Fruit fly (Drosophila melanogaster) whole organism, embryonic: ENCODE data around the gene Ptp69D.

Experiments
- Awh ChIP-seq: fragments of 200-800 bp; sonication (Bioruptor generic); IDR thresholded peaks from 2 replicates; pipeline ENCODE4, ENCODE4 v1.3.6; 2022; ENCODE audit warnings: missing biosample characterization, missing genetic modification characterization
- CG10274 ChIP-seq: fragments of 200-800 bp; sonication (Bioruptor generic); optimal IDR thresholded peaks from 3 replicates; lab custom pipeline; 2017; ENCODE audit warnings: missing biosample characterization, mild to moderate bottlenecking, missing genetic modification characterization
- CG10366 ChIP-seq: fragments of 200-800 bp; sonication (Bioruptor generic); IDR thresholded peaks from 2 replicates; pipeline ENCODE4 v1.3.6; 2022; ENCODE audit warnings: missing biosample characterization, missing genetic modification characterization
- CG10462 ChIP-seq: fragments of 200-800 bp; sonication (Bioruptor generic); optimal IDR thresholded peaks from 2 replicates; lab custom pipeline; 2016; ENCODE audit warnings: missing biosample characterization, missing genetic modification characterization
- CG10959 ChIP-seq: fragments of 200-800 bp; sonication (Bioruptor generic); IDR thresholded peaks from 2 replicates; pipeline ENCODE4 v1.3.6; 2022; ENCODE audit warnings: missing biosample characterization, missing genetic modification characterization
- CG11247 ChIP-seq: fragments of 200-800 bp; sonication (Bioruptor generic); IDR thresholded peaks from 2 replicates; pipeline ENCODE4 v1.3.6; 2022; ENCODE audit warnings: missing biosample characterization, missing genetic modification characterization
- CG11560 ChIP-seq: fragments of 200-800 bp; sonication (Bioruptor generic); IDR thresholded peaks from 3 replicates; pipeline ENCODE4 v1.3.6; 2022; ENCODE audit warnings: missing biosample characterization, missing genetic modification characterization
- CG12071 ChIP-seq: fragments of 200-800 bp; sonication (Bioruptor generic); optimal IDR thresholded peaks from 3 replicates; lab custom pipeline; 2018; ENCODE audit warnings: missing biosample characterization, mild to moderate bottlenecking, missing genetic modification characterization
- CG12104 ChIP-seq: fragments of 200-800 bp; sonication (Bioruptor generic); optimal IDR thresholded peaks from 3 replicates; lab custom pipeline; 2016; ENCODE audit warnings: missing biosample characterization, missing genetic modification characterization
- CG12219 ChIP-seq: fragments of 200-800 bp; sonication (Bioruptor generic); optimal IDR thresholded peaks from 3 replicates; lab custom pipeline; 2018; ENCODE audit warnings: missing biosample characterization, mild to moderate bottlenecking, missing genetic modification characterization
- CG12236 ChIP-seq: fragments of 200-800 bp; sonication (Bioruptor generic); optimal IDR thresholded peaks from 2 replicates; lab custom pipeline; 2016; ENCODE audit warnings: missing biosample characterization, missing genetic modification characterization
- CG12391 ChIP-seq: fragments of 200-800 bp; sonication (Bioruptor generic); optimal IDR thresholded peaks from 3 replicates; lab custom pipeline; 2018; ENCODE audit warnings: missing biosample characterization, mild to moderate bottlenecking, missing genetic modification characterization, moderate library complexity
- CG14014 ChIP-seq: fragments of 200-800 bp; sonication (Bioruptor generic); IDR thresholded peaks from 2 replicates; pipeline ENCODE4 v1.3.6; 2022; ENCODE audit warnings: missing biosample characterization, missing genetic modification characterization
- CG14860 ChIP-seq: fragments of 200-800 bp; sonication (Bioruptor generic); IDR thresholded peaks from 3 replicates; pipeline ENCODE4 v1.3.6; 2022; ENCODE audit warnings: missing biosample characterization, missing genetic modification characterization; ENCODE audit not compliant: partially characterized antibody
- CG17385 ChIP-seq: fragments of 200-800 bp; sonication (Bioruptor generic); optimal IDR thresholded peaks from 3 replicates; lab custom pipeline; 2018; ENCODE audit warnings: missing biosample characterization, mild to moderate bottlenecking, missing genetic modification characterization
- CG17568 ChIP-seq: fragments of 200-800 bp; sonication (Bioruptor generic); optimal IDR thresholded peaks from 2 replicates; lab custom pipeline; 2018; ENCODE audit warnings: missing biosample characterization, mild to moderate bottlenecking, missing genetic modification characterization, moderate library complexity
- CG18619 ChIP-seq: fragments of 200-800 bp; sonication (Bioruptor generic); optimal IDR thresholded peaks from 3 replicates; lab custom pipeline; 2017; ENCODE audit warnings: missing biosample characterization, mild to moderate bottlenecking, missing genetic modification characterization
- CG2678 ChIP-seq: fragments of 200-800 bp; sonication (Bioruptor generic); optimal IDR thresholded peaks from 3 replicates; lab custom pipeline; 2019; ENCODE audit warnings: missing biosample characterization, mild to moderate bottlenecking, missing genetic modification characterization, moderate library complexity
- CG4404 ChIP-seq: fragments of 200-800 bp; sonication (Bioruptor generic); IDR thresholded peaks from 2 replicates; pipeline ENCODE4 v1.3.6; 2022; ENCODE audit warnings: missing biosample characterization, missing genetic modification characterization
- CG4424 ChIP-seq: fragments of 200-800 bp; sonication (Bioruptor generic); optimal IDR thresholded peaks from 3 replicates; lab custom pipeline; 2016; ENCODE audit warnings: missing biosample characterization, missing genetic modification characterization
- CG7839 ChIP-seq: fragments of 200-800 bp; sonication (Bioruptor generic); optimal IDR thresholded peaks from 3 replicates; lab custom pipeline; 2018; ENCODE audit warnings: missing biosample characterization, mild to moderate bottlenecking, missing genetic modification characterization, moderate library complexity
- CG8478 ChIP-seq: fragments of >200 bp; optimal IDR thresholded peaks from 2 replicates; lab custom pipeline; 2018
- CG8924 ChIP-seq: fragments of 200-800 bp; optimal IDR thresholded peaks from 3 replicates; lab custom pipeline; 2019; ENCODE audit warnings: missing biosample characterization, mild to moderate bottlenecking, missing genetic modification characterization, moderate library complexity
- CTCF ChIP-seq: fragments of 200-800 bp; sonication (Bioruptor generic); optimal IDR thresholded peaks from 2 replicates; lab custom pipeline; 2017; ENCODE audit warnings: missing biosample characterization, mild to moderate bottlenecking, missing genetic modification characterization, moderate library complexity
- Deaf1 ChIP-seq: fragments of 200-800 bp; optimal IDR thresholded peaks from 3 replicates; lab custom pipeline; 2019; ENCODE audit warnings: missing biosample characterization, mild to moderate bottlenecking, missing genetic modification characterization, moderate library complexity
- Doc2 ChIP-seq: fragments of 200-800 bp; sonication (Bioruptor generic); IDR thresholded peaks from 2 replicates; pipeline ENCODE4 v1.3.6; 2022; ENCODE audit warnings: missing biosample characterization, missing genetic modification characterization
- Drgx ChIP-seq: fragments of 200-800 bp; sonication (Bioruptor generic); IDR thresholded peaks from 2 replicates; pipeline ENCODE4 v1.3.6; 2022; ENCODE audit warnings: missing biosample characterization, missing genetic modification characterization
- HmgD ChIP-seq: fragments of 200-800 bp; sonication (Bioruptor generic); optimal IDR thresholded peaks from 3 replicates; lab custom pipeline; 2016; ENCODE audit warnings: missing biosample characterization, missing genetic modification characterization
- Med ChIP-seq: fragments of 200-800 bp; sonication (Bioruptor generic); peaks from one replicate; lab custom pipeline; 2016; ENCODE audit warnings: missing biosample characterization, missing genetic modification characterization, mild to moderate bottlenecking, inconsistent platforms, moderate library complexity
- Neu2 ChIP-seq: fragments of 200-800 bp; sonication (Bioruptor generic); optimal IDR thresholded peaks from 3 replicates; lab custom pipeline; 2016; ENCODE audit warnings: missing biosample characterization, missing genetic modification characterization, borderline replicate concordance
- NfI ChIP-seq: fragments of 200-800 bp; sonication (Bioruptor generic); optimal IDR thresholded peaks from 3 replicates; lab custom pipeline; 2018; ENCODE audit warnings: missing biosample characterization, mild to moderate bottlenecking, missing genetic modification characterization, moderate library complexity
- Poxn ChIP-seq: fragments of 200-800 bp; sonication (Bioruptor generic); IDR thresholded peaks from 2 replicates; pipeline ENCODE4 v1.3.6; 2022; ENCODE audit warnings: missing biosample characterization, missing genetic modification characterization
- Rx ChIP-seq: fragments of 200-800 bp; sonication (Bioruptor generic); IDR thresholded peaks from 2 replicates; pipeline ENCODE4 v1.3.6; 2022; ENCODE audit warnings: missing biosample characterization, missing genetic modification characterization
- bcd ChIP-seq: fragments of 200-800 bp; sonication (Bioruptor generic); optimal IDR thresholded peaks from 2 replicates; lab custom pipeline; 2017; ENCODE audit warnings: missing biosample characterization, mild to moderate bottlenecking, missing genetic modification characterization
- chif ChIP-seq, 2 experiments: fragments of 200-800 bp; sonication (Bioruptor generic); optimal IDR thresholded peaks; 3 replicates each; lab custom pipeline; 2016; ENCODE audit warnings: missing biosample characterization in 2 of 2, missing genetic modification characterization in 2 of 2
- chinmo ChIP-seq: fragments of 200-800 bp; sonication (Bioruptor generic); IDR thresholded peaks from 4 replicates; pipeline ENCODE4 v1.3.6; 2022; ENCODE audit warnings: missing biosample characterization, missing genetic modification characterization; ENCODE audit not compliant: partially characterized antibody
- dan ChIP-seq: fragments of 200-800 bp; sonication (Bioruptor generic); IDR thresholded peaks from 2 replicates; pipeline ENCODE4 v1.3.6; 2022; ENCODE audit warnings: missing biosample characterization, missing genetic modification characterization
- dmrt11E ChIP-seq: fragments of 200-800 bp; sonication (Bioruptor generic); optimal IDR thresholded peaks from 3 replicates; lab custom pipeline; 2018; ENCODE audit warnings: missing biosample characterization, mild to moderate bottlenecking, missing genetic modification characterization, moderate library complexity
- fd64A ChIP-seq: fragments of 200-800 bp; sonication (Bioruptor generic); optimal IDR thresholded peaks from 3 replicates; lab custom pipeline; 2018; ENCODE audit warnings: missing biosample characterization, mild to moderate bottlenecking, missing genetic modification characterization
- gce ChIP-seq: fragments of 200-800 bp; sonication (Bioruptor generic); IDR thresholded peaks from 3 replicates; pipeline ENCODE4 v1.3.6; 2022; ENCODE audit warnings: missing biosample characterization, missing genetic modification characterization
- gsb-n ChIP-seq: fragments of 200-800 bp; sonication (Bioruptor generic); optimal IDR thresholded peaks from 3 replicates; lab custom pipeline; 2018; ENCODE audit warnings: missing biosample characterization, mild to moderate bottlenecking, missing genetic modification characterization
- kah ChIP-seq: fragments of 200-800 bp; sonication (Bioruptor generic); optimal IDR thresholded peaks from 2 replicates; lab custom pipeline; 2018; ENCODE audit warnings: missing biosample characterization, mild to moderate bottlenecking, missing genetic modification characterization
- klu ChIP-seq: fragments of 200-800 bp; sonication (Bioruptor generic); IDR thresholded peaks from 2 replicates; pipeline ENCODE4 v1.3.6; 2022; ENCODE audit warnings: missing biosample characterization, missing genetic modification characterization
- kni ChIP-seq: fragments of 200-800 bp; sonication (Bioruptor generic); optimal IDR thresholded peaks from 3 replicates; lab custom pipeline; 2017; ENCODE audit warnings: mild to moderate bottlenecking, missing biosample characterization, missing genetic modification reagents, missing genetic modification characterization
- nau ChIP-seq: fragments of 200-800 bp; sonication (Bioruptor generic); optimal IDR thresholded peaks from 3 replicates; lab custom pipeline; 2017; ENCODE audit warnings: missing biosample characterization, mild to moderate bottlenecking, missing genetic modification characterization, missing genetic modification reagents
- nmo ChIP-seq: fragments of 200-800 bp; sonication (Bioruptor generic); optimal IDR thresholded peaks from 2 replicates; lab custom pipeline; 2018; ENCODE audit warnings: missing biosample characterization, mild to moderate bottlenecking, missing genetic modification characterization, moderate library complexity
- pita ChIP-seq: fragments of 200-800 bp; sonication (Bioruptor generic); optimal IDR thresholded peaks from 2 replicates; lab custom pipeline; 2017; ENCODE audit warnings: missing biosample characterization, mild to moderate bottlenecking, missing genetic modification characterization
- row ChIP-seq: fragments of 200-800 bp; sonication (Bioruptor generic); IDR thresholded peaks from 3 replicates; pipeline ENCODE4 v1.3.6; 2022; ENCODE audit warnings: missing biosample characterization, missing genetic modification characterization
- sr ChIP-seq: fragments of 200-800 bp; sonication (Bioruptor generic); IDR thresholded peaks from 3 replicates; pipeline ENCODE4 v1.3.6; 2022; ENCODE audit warnings: missing biosample characterization, missing genetic modification characterization
- vvl ChIP-seq: fragments of 200-800 bp; sonication (Bioruptor generic); IDR thresholded peaks from 2 replicates; pipeline ENCODE4 v1.3.6; 2022; ENCODE audit warnings: missing biosample characterization, missing genetic modification characterization
- yki ChIP-seq: fragments of >200 bp; optimal IDR thresholded peaks from 3 replicates; lab custom pipeline; 2018

Ptp69D gene

dm6 chr3L:12692881-12693752 lies 41.6 kb upstream of the Ptp69D start, which contains the start of gene mirr (continued):
- TF ChIP-seq CG10462 (GFP tag; lab: Kevin White, UChicago) (no peak), Med (GFP tag; lab: Kevin White, UChicago) (peak; percentile 88), HmgD (peak; percentile 80), dmrt11E (tag; lab: Kevin White, UChicago) (no peak), sr (GFP tag; lab: Robert Waterston, UW) (peak; percentile 65; the same call in 1 of the 3 replicates), CG12219 (no peak), gsb-n (tag; lab: Kevin White, UChicago) (no peak), nau (GFP tag; lab: Kevin White, UChicago) (peak; percentile 61), CG4424 (GFP tag; lab: Kevin White, UChicago) (no peak), NfI (no peak), Neu2 (GFP tag; lab: Kevin White, UChicago) (no peak), CG12236 (GFP tag; lab: Kevin White, UChicago) (no peak), CG14014 (GFP tag; lab: Robert Waterston, UW) (no peak), CG8478 (lab: Kevin White, UChicago) (peak; percentile 86), fd64A (no peak), dan (GFP tag; lab: Robert Waterston, UW) (no peak), pita (GFP tag; lab: Kevin White, UChicago) (no peak), CG17385 (GFP tag; lab: Kevin White, UChicago) (peak; percentile 73), CG10274 (GFP tag; lab: Kevin White, UChicago) (no peak), Deaf1 (tag; lab: Kevin White, UChicago) (peak; percentile 99), CG17568 (no peak), nmo (peak; percentile 3), CG14860 (GFP tag; lab: Robert Waterston, UW) (0 out of 3 replicates have a peak, but pooled peaks have one; percentile 13), CG11560 (no peak), CTCF (GFP tag; lab: Kevin White, UChicago) (no peak), klu (GFP tag; lab: Robert Waterston, UW) (no peak), Poxn (GFP tag; lab: Robert Waterston, UW) (no peak), chif (GFP tag; optimal IDR thresholded peaks at IDR 0.05; lab: Kevin White, UChicago) (peak in 1 of 2 experiments; percentile 9), Drgx (GFP tag; lab: Robert Waterston, UW) (no peak), Doc2 (GFP tag; lab: Robert Waterston, UW) (no peak), CG4404 (no peak), gce (GFP tag; lab: Robert Waterston, UW) (0 out of 3 replicates have a peak, but pooled peaks have one; percentile 34), chinmo (GFP tag; lab: Robert Waterston, UW) (peak; percentile 92; the same call in 3 of the 4 replicates), CG12071 (GFP tag; lab: Kevin White, UChicago) (no peak), kah (GFP tag; lab: Kevin White, UChicago) (no peak), bcd (GFP tag; lab: Kevin White, UChicago) (no peak), CG11247 (GFP tag; lab: Robert Waterston, UW) (no peak), CG10959 (no peak), Awh (GFP tag; lab: Robert Waterston, UW) (peak; percentile 44; the same call in 1 of the 2 replicates), CG18619 (no peak), row (no peak), vvl (GFP tag; lab: Robert Waterston, UW) (peak; percentile 70), kni (GFP tag; lab: Kevin White, UChicago) (peak; percentile 97), Rx (no peak), CG7839 (no peak), CG8924 (tag; lab: Kevin White, UChicago) (peak; percentile 1), yki (lab: Kevin White, UChicago) (peak; percentile 85), CG12104 (GFP tag; lab: Kevin White, UChicago) (no peak), CG2678 (tag; lab: Kevin White, UChicago) (no peak), CG10366 (no peak), CG12391 (tag; lab: Kevin White, UChicago) (no peak)
